Worm (Caenorhabditis elegans): ENCODE measurements around the gene F10E7.9.
A peak's percentile ranks its signal among the peaks of the same experiment; 100 is the strongest.

The F10E7.9 gene

ce11 chrII:7116350-7116749 lies 6.5 kb upstream of the F10E7.9 start, which contains the start of gene spon-1:
Gene spon-1, plus strand, starts transcription at chrII:7116557.
- no peak for TF ChIP-seq F13C5.2 (tag; optimal IDR thresholded peaks at IDR 0.05)
- no peak for TF ChIP-seq ama-1 (optimal IDR thresholded peaks at IDR 0.05)
- TF ChIP-seq aly-1 (tag; optimal IDR thresholded peaks at IDR 0.05), result no peak
- no peak for TF ChIP-seq sea-1 (GFP tag; conservative IDR thresholded peaks at IDR 0.05)
- no peak for TF ChIP-seq tra-4 (tag; optimal IDR thresholded peaks at IDR 0.05)

ce11 chrII:7115638-7116037 lies 5.8 kb upstream of the F10E7.9 start, which contains the start of gene cutl-5:
Gene cutl-5, minus strand, starts transcription at chrII:7115906.
- TF ChIP-seq ceh-13 (GFP tag; optimal IDR thresholded peaks at IDR 0.05) (no peak), flt-1 (GFP tag; IDR thresholded peaks at IDR 0.05) (no peak), tra-4 (tag; optimal IDR thresholded peaks at IDR 0.05) (no peak), tbx-37 (GFP tag; conservative IDR thresholded peaks at IDR 0.05) (no peak), sea-1 (GFP tag; conservative IDR thresholded peaks at IDR 0.05) (no peak), ets-7 (tag; optimal IDR thresholded peaks at IDR 0.05) (no peak), hmbx-1 (tag; optimal IDR thresholded peaks at IDR 0.05) (no peak), ceh-36 (tag; optimal IDR thresholded peaks at IDR 0.05) (no peak), B0310.2 (tag; optimal IDR thresholded peaks at IDR 0.05) (no peak), hnd-1 (tag; optimal IDR thresholded peaks at IDR 0.05) (no peak), aly-1 (tag; optimal IDR thresholded peaks at IDR 0.05) (no peak), tbx-11 (GFP tag; IDR thresholded peaks at IDR 0.05) (no peak), pes-1 (GFP tag; IDR thresholded peaks at IDR 0.05) (no peak), ama-1 (optimal IDR thresholded peaks at IDR 0.05) (no peak), hmg-4 (GFP tag; optimal IDR thresholded peaks at IDR 0.05) (no peak), scrt-1 (GFP tag; IDR thresholded peaks at IDR 0.05) (no peak), F13C5.2 (tag; optimal IDR thresholded peaks at IDR 0.05) (no peak)

DNA sequence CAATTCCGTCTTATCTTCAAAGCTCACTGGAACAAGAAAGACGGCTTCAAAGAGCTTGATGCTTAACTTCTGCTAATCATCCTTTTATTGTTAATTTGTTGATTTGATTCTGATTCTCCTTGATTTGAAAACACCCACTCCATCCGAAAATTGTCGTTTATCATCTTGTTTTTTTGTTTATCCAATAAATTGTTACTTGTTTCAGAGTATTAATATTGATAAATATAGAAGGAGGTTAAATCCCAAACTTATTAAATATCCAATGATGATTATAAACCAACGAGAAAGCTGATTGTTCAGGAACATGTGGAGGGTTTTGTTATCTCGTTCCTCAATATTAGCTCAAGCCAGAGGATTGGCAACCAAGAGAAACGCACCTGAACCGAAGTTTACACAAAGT lies 2.9 kb upstream of the F10E7.9 start, which contains the start of gene F10E7.6:
TSS of gene F10E7.6 (plus strand) at position 301 of the 400 bp plus-strand sequence.
- TF ChIP-seq scrt-1 (GFP tag; IDR thresholded peaks at IDR 0.05) (no peak), ama-1 (optimal IDR thresholded peaks at IDR 0.05) (no peak), ets-7 (tag; optimal IDR thresholded peaks at IDR 0.05) (no peak), F13C5.2 (tag; optimal IDR thresholded peaks at IDR 0.05) (no peak), ceh-36 (tag; optimal IDR thresholded peaks at IDR 0.05) (no peak), hnd-1 (tag; optimal IDR thresholded peaks at IDR 0.05) (no peak), hmg-4 (GFP tag; optimal IDR thresholded peaks at IDR 0.05) (no peak), tbx-37 (GFP tag; conservative IDR thresholded peaks at IDR 0.05) (no peak), ceh-13 (GFP tag; optimal IDR thresholded peaks at IDR 0.05) (no peak), tra-4 (tag; optimal IDR thresholded peaks at IDR 0.05) (no peak), flt-1 (GFP tag; IDR thresholded peaks at IDR 0.05) (no peak)

- peak; percentile 68 for TF ChIP-seq F13C5.2 (tag; optimal IDR thresholded peaks at IDR 0.05)
- no peak for TF ChIP-seq aly-1 (tag; optimal IDR thresholded peaks at IDR 0.05)
Observed at ce11 chrII:7111657-7112049, 1.8 kb upstream of the F10E7.9 start, which contains the start of gene F10E7.5. Gene F10E7.5, plus strand, starts transcription at chrII:7111978.

ce11 chrII:7111012-7111656 lies 1.3 kb upstream of the F10E7.9 start:
- TF ChIP-seq ets-7 (tag; optimal IDR thresholded peaks at IDR 0.05) (no peak), sea-1 (GFP tag; conservative IDR thresholded peaks at IDR 0.05) (no peak), pes-1 (GFP tag; IDR thresholded peaks at IDR 0.05) (no peak), F13C5.2 (tag; optimal IDR thresholded peaks at IDR 0.05) (no peak), B0310.2 (tag; optimal IDR thresholded peaks at IDR 0.05) (no peak), tbx-11 (GFP tag; IDR thresholded peaks at IDR 0.05) (no peak), scrt-1 (GFP tag; IDR thresholded peaks at IDR 0.05) (no peak)

- TF ChIP-seq flt-1 (GFP tag; IDR thresholded peaks at IDR 0.05) (no peak), sea-1 (GFP tag; conservative IDR thresholded peaks at IDR 0.05) (no peak), tbx-37 (GFP tag; conservative IDR thresholded peaks at IDR 0.05) (no peak)
Observed at ce11 chrII:7106313-7106712, 3.5 kb downstream of the F10E7.9 start.

ce11 chrII:7104794-7105613 lies 4.9 kb downstream of the F10E7.9 start, which contains the start of the genes farl-11 and rpl-33:
Gene farl-11, minus strand, starts transcription at chrII:7105035.
Gene rpl-33, plus strand, starts transcription at chrII:7105563.
- no peak for TF ChIP-seq sea-1 (GFP tag; conservative IDR thresholded peaks at IDR 0.05)
- peak; percentile 51 for TF ChIP-seq F13C5.2 (tag; optimal IDR thresholded peaks at IDR 0.05)
- 0 out of 2 replicates have a peak, but pooled peaks have one; percentile 27 for TF ChIP-seq flt-1 (GFP tag; IDR thresholded peaks at IDR 0.05)

- no peak for TF ChIP-seq tra-4 (tag; optimal IDR thresholded peaks at IDR 0.05)
- TF ChIP-seq tbx-37 (GFP tag; conservative IDR thresholded peaks at IDR 0.05), result no peak
- TF ChIP-seq pes-1 (GFP tag; IDR thresholded peaks at IDR 0.05), result no peak
- TF ChIP-seq hnd-1 (tag; optimal IDR thresholded peaks at IDR 0.05), result no peak
- no peak for TF ChIP-seq hmbx-1 (tag; optimal IDR thresholded peaks at IDR 0.05)
- TF ChIP-seq B0310.2 (tag; optimal IDR thresholded peaks at IDR 0.05), result no peak
- TF ChIP-seq tbx-11 (GFP tag; IDR thresholded peaks at IDR 0.05), result no peak
- no peak for TF ChIP-seq ceh-13 (GFP tag; optimal IDR thresholded peaks at IDR 0.05)
- TF ChIP-seq flt-1 (GFP tag; IDR thresholded peaks at IDR 0.05), result no peak
- TF ChIP-seq sea-1 (GFP tag; conservative IDR thresholded peaks at IDR 0.05), result no peak
- TF ChIP-seq ama-1 (optimal IDR thresholded peaks at IDR 0.05), result no peak
- no peak for TF ChIP-seq ceh-36 (tag; optimal IDR thresholded peaks at IDR 0.05)
- TF ChIP-seq hmg-4 (GFP tag; optimal IDR thresholded peaks at IDR 0.05), result no peak
- no peak for TF ChIP-seq ets-7 (tag; optimal IDR thresholded peaks at IDR 0.05)
- no peak for TF ChIP-seq scrt-1 (GFP tag; IDR thresholded peaks at IDR 0.05)
- TF ChIP-seq aly-1 (tag; optimal IDR thresholded peaks at IDR 0.05), result no peak
Observed at ce11 chrII:7103111-7103510, 6.7 kb downstream of the F10E7.9 start.

All from whole organism, early embryonic.